Worm (Caenorhabditis elegans) whole organism, mixed stage, embryonic: Measurements from ENCODE around the gene unc-83.

Experiments used
- ces-1 ChIP-seq: fragments of 150-350 bp; optimal IDR thresholded peaks from 2 replicates; lab custom pipeline; 2014; ENCODE audit warnings: missing biosample characterization, missing genetic modification reagents, missing genetic modification characterization
- elt-3 ChIP-seq: fragments of 150-350 bp; optimal IDR thresholded peaks from 2 replicates; lab custom pipeline; 2014; ENCODE audit warnings: missing biosample characterization, missing genetic modification characterization
- flh-1 ChIP-seq: fragments of 200-800 bp; sonication (Bioruptor generic); optimal IDR thresholded peaks from 2 replicates; lab custom pipeline; 2018; ENCODE audit warnings: mild to moderate bottlenecking, missing genetic modification characterization, moderate library complexity, missing compliant biosample characterization
- mep-1 ChIP-seq: fragments of 150-350 bp; optimal IDR thresholded peaks from 2 replicates; lab custom pipeline; 2017; ENCODE audit warnings: missing biosample characterization, missing genetic modification reagents, missing genetic modification characterization, inconsistent platforms
- nhr-237 ChIP-seq: fragments of 150-350 bp; optimal IDR thresholded peaks from 2 replicates; lab custom pipeline; 2014; ENCODE audit warnings: missing biosample characterization, missing genetic modification characterization
- pha-4 ChIP-seq: fragments of 150-350 bp; optimal IDR thresholded peaks from 2 replicates; lab custom pipeline; 2018; ENCODE audit warnings: missing biosample characterization, missing genetic modification reagents, missing genetic modification characterization
- snpc-4 ChIP-seq: fragments of 150-350 bp; optimal IDR thresholded peaks from 2 replicates; lab custom pipeline; 2014; ENCODE audit warnings: missing biosample characterization, missing genetic modification characterization
- tbx-8 ChIP-seq: fragments of 200-800 bp; sonication (Bioruptor generic); optimal IDR thresholded peaks from 2 replicates; lab custom pipeline; 2018; ENCODE audit warnings: mild to moderate bottlenecking, missing genetic modification characterization, moderate library complexity, missing compliant biosample characterization
- unc-120 ChIP-seq: sonication (generic microtip); optimal IDR thresholded peaks from 2 replicates; lab custom pipeline; 2017; ENCODE audit warnings: missing genetic modification characterization, missing compliant biosample characterization; ENCODE audit not compliant: poor library complexity, severe bottlenecking
- unc-39 ChIP-seq: fragments of 150-350 bp; optimal IDR thresholded peaks from 2 replicates; lab custom pipeline; 2014; ENCODE audit warnings: missing biosample characterization, missing genetic modification characterization
- ztf-11 ChIP-seq: fragments of 150-350 bp; optimal IDR thresholded peaks from 2 replicates; lab custom pipeline; 2014; ENCODE audit warnings: missing biosample characterization, missing genetic modification characterization

ce11 chrV:6510622-6511021 is 45.8 kb downstream of the unc-83 start:
- no peak for TF ChIP-seq pha-4
- no peak for TF ChIP-seq unc-120 (tag; lab: Kevin White, UChicago)
- no peak for TF ChIP-seq mep-1 (tag; lab: Kevin White, UChicago)
- no peak for TF ChIP-seq tbx-8 (GFP tag; lab: Kevin White, UChicago)
- no peak for TF ChIP-seq ztf-11 (tag; lab: Kevin White, UChicago)
- TF ChIP-seq elt-3 (tag; lab: Kevin White, UChicago), result no peak
- no peak for TF ChIP-seq nhr-237 (tag; lab: Kevin White, UChicago)
- no peak for TF ChIP-seq ces-1
- no peak for TF ChIP-seq snpc-4
- TF ChIP-seq flh-1 (GFP tag; lab: Kevin White, UChicago), result no peak
- no peak for TF ChIP-seq unc-39 (tag; lab: Kevin White, UChicago)
